Fruit fly (Drosophila melanogaster) whole organism, wandering third instar larva: Measurements from ENCODE around the gene CG5191.

ENCODE experiments used
- CG9705 ChIP-seq: fragments of 200-800 bp; sonication (Bioruptor generic); optimal IDR thresholded peaks from 2 replicates; lab custom pipeline; 2018; ENCODE audit warnings: missing biosample characterization, mild to moderate bottlenecking, missing genetic modification characterization
- CrebA ChIP-seq: fragments of 200-800 bp; sonication (Bioruptor generic); optimal IDR thresholded peaks from 2 replicates; lab custom pipeline; 2016; ENCODE audit warnings: missing biosample characterization, mild to moderate bottlenecking, missing genetic modification characterization, borderline replicate concordance
- GATAd ChIP-seq: sonication (Bioruptor generic); optimal IDR thresholded peaks from 2 replicates; lab custom pipeline; 2016; ENCODE audit warnings: missing biosample characterization, missing genetic modification characterization
- HLH106 ChIP-seq: fragments of 200-800 bp; optimal IDR thresholded peaks from 3 replicates; lab custom pipeline; 2019; ENCODE audit warnings: missing biosample characterization, mild to moderate bottlenecking, missing genetic modification characterization, moderate library complexity
- Myc ChIP-seq: fragments of >200 bp; optimal IDR thresholded peaks from 2 replicates; lab custom pipeline; 2017
- N ChIP-seq: fragments of >200 bp; optimal IDR thresholded peaks from 2 replicates; lab custom pipeline; 2018; ENCODE audit warnings: missing biosample characterization, missing external identifiers, missing genetic modification characterization
- h ChIP-seq: fragments of 200-800 bp; sonication (Bioruptor generic); optimal IDR thresholded peaks from 3 replicates; lab custom pipeline; 2016; ENCODE audit warnings: missing biosample characterization, mild to moderate bottlenecking, missing genetic modification characterization
- lola ChIP-seq: fragments of >200 bp; optimal IDR thresholded peaks from 2 replicates; lab custom pipeline; 2017; ENCODE audit warnings: missing biosample characterization, missing genetic modification characterization
- psq ChIP-seq: fragments of 200-800 bp; sonication (Bioruptor generic); optimal IDR thresholded peaks from 3 replicates; lab custom pipeline; 2017; ENCODE audit warnings: missing biosample characterization, mild to moderate bottlenecking, missing genetic modification characterization, moderate library complexity
- sage ChIP-seq: fragments of 200-800 bp; sonication (Bioruptor generic); optimal IDR thresholded peaks from 2 replicates; lab custom pipeline; 2016; ENCODE audit warnings: missing biosample characterization, mild to moderate bottlenecking, missing genetic modification characterization
- sv ChIP-seq: fragments of 200-800 bp; sonication (Bioruptor generic); optimal IDR thresholded peaks from 3 replicates; lab custom pipeline; 2016; ENCODE audit warnings: missing biosample characterization, missing genetic modification characterization
- tai ChIP-seq: sonication (Bioruptor generic); optimal IDR thresholded peaks from 2 replicates; lab custom pipeline; 2016; ENCODE audit warnings: missing biosample characterization, missing genetic modification characterization
- woc ChIP-seq: sonication (Bioruptor generic); optimal IDR thresholded peaks from 2 replicates; lab custom pipeline; 2016; ENCODE audit warnings: missing biosample characterization, mild to moderate bottlenecking, missing genetic modification characterization

DNA sequence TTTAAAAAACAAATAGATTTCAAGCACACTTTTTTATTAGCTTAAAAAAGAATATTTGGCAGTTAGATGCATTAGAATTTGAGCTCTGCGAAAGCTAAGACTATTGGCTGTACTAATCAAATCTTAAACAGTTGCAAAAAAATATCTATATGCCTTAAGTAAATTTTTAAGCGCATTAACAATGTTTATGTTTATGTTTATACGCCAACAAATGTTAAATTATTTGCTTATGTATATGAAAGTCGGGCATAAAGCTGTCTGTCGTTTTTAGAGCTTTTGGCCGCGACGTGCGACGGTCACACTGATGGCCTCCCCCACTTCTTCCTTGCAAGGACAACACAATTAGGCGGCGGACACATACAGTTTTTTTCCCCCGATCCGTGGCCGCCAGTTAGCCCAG is 56.9 kb downstream of the CG5191 start, which contains the start of gene CG5466:
- TF ChIP-seq GATAd, result no peak
- no peak for TF ChIP-seq lola (GFP tag; lab: Kevin White, UChicago)
- no peak for TF ChIP-seq Myc (lab: Kevin White, UChicago)
- no peak for TF ChIP-seq CrebA
- TF ChIP-seq h, result no peak
- TF ChIP-seq N (GFP tag; lab: Kevin White, UChicago), result no peak
- TF ChIP-seq psq (GFP tag; lab: Kevin White, UChicago), result no peak
- no peak for TF ChIP-seq sv
- no peak for TF ChIP-seq CG9705 (GFP tag; lab: Kevin White, UChicago)
- no peak for TF ChIP-seq sage
- no peak for TF ChIP-seq woc (GFP tag; lab: Kevin White, UChicago)
- no peak for TF ChIP-seq HLH106 (tag; lab: Kevin White, UChicago)
- TF ChIP-seq tai (GFP tag; lab: Kevin White, UChicago), result no peak
